Worm (Caenorhabditis elegans): Measurements from ENCODE around the gene T14G12.11.
A peak's percentile ranks its signal among the peaks of the same experiment; 100 is the strongest.

T14G12.11 gene

ce11 chrX:3762410-3762809, at the start of gene T14G12.11:
T14G12.11 (minus strand) TSS chrX:3762547.
- TF ChIP-seq nhr-237 (tag; optimal IDR thresholded peaks at IDR 0.05) (no peak), grh-1 (GFP tag; IDR thresholded peaks at IDR 0.05) (no peak), egl-13 (tag; optimal IDR thresholded peaks at IDR 0.05) (no peak), nhr-11 (tag; optimal IDR thresholded peaks at IDR 0.05) (no peak), nhr-77 (tag; optimal IDR thresholded peaks at IDR 0.05) (no peak), zag-1 (tag; optimal IDR thresholded peaks at IDR 0.05) (no peak), nhr-20 (tag; optimal IDR thresholded peaks at IDR 0.05) (no peak), ztf-11 (tag; optimal IDR thresholded peaks at IDR 0.05) (no peak), efl-3 (GFP tag; optimal IDR thresholded peaks at IDR 0.05) (no peak), elt-3 (tag; optimal IDR thresholded peaks at IDR 0.05) (no peak), snu-23 (GFP tag; optimal IDR thresholded peaks at IDR 0.05) (no peak), rnt-1 (tag; optimal IDR thresholded peaks at IDR 0.05) (no peak), C16A3.4 (tag; optimal IDR thresholded peaks at IDR 0.05) (no peak), fkh-8 (tag; optimal IDR thresholded peaks at IDR 0.05) (no peak), lin-35 (GFP tag; optimal IDR thresholded peaks at IDR 0.05) (no peak), aly-2 (tag; optimal IDR thresholded peaks at IDR 0.05) (no peak), nhr-76 (tag; optimal IDR thresholded peaks at IDR 0.05) (no peak)

ce11 chrX:3807166-3807565, 44.8 kb upstream of the T14G12.11 start, which contains the start of gene F35A5.1:
F35A5.1 (plus strand) TSS chrX:3807466.
- no peak for TF ChIP-seq C16A3.4 (tag; optimal IDR thresholded peaks at IDR 0.05)
- TF ChIP-seq elt-3 (tag; optimal IDR thresholded peaks at IDR 0.05) = no peak
- no peak for TF ChIP-seq nhr-12 (tag; optimal IDR thresholded peaks at IDR 0.05)

- TF ChIP-seq fkh-4 (tag; optimal IDR thresholded peaks at IDR 0.05; ENCODE audit: borderline replicate concordance) (no peak), nhr-28 (tag; optimal IDR thresholded peaks at IDR 0.05) (no peak), pag-3 (tag; optimal IDR thresholded peaks at IDR 0.05; ENCODE audit: borderline replicate concordance, insufficient read depth) (no peak), hlh-4 (tag; optimal IDR thresholded peaks at IDR 0.05) (no peak), C04F5.9 (tag; optimal IDR thresholded peaks at IDR 0.05) (no peak), xbp-1 (tag; optimal IDR thresholded peaks at IDR 0.05) (no peak)
These were observed 42.5 kb upstream of the T14G12.11 start, which contains the start of gene F35A5.2 for ce11 chrX:3804837-3805236. F35A5.2 (plus strand) TSS chrX:3805137.

ce11 chrX:3803314-3803713, 41.0 kb upstream of the T14G12.11 start, which contains the start of gene F35A5.8:
F35A5.8 (minus strand) TSS chrX:3803464.
- TF ChIP-seq unc-98 (GFP tag; IDR thresholded peaks at IDR 0.05) (no peak), swsn-7 (tag; optimal IDR thresholded peaks at IDR 0.05) (peak; percentile 86), mdl-1 (tag; optimal IDR thresholded peaks at IDR 0.05) (peak in 1 of 2 experiments; percentile 54), ets-5 (GFP tag; IDR thresholded peaks at IDR 0.05) (no peak), tbx-2 (tag; optimal IDR thresholded peaks at IDR 0.05) (peak; percentile 84), sptf-1 (tag; optimal IDR thresholded peaks at IDR 0.05) (no peak), egl-27 (tag; optimal IDR thresholded peaks at IDR 0.05) (no peak), zag-1 (tag; optimal IDR thresholded peaks at IDR 0.05) (no peak), lin-13 (GFP tag; optimal IDR thresholded peaks at IDR 0.05) (peak; percentile 27), jun-1 (tag; optimal IDR thresholded peaks at IDR 0.05) (peak; percentile 20), snu-23 (GFP tag; optimal IDR thresholded peaks at IDR 0.05) (peak; percentile 89), unc-30 (tag; optimal IDR thresholded peaks at IDR 0.05) (no peak), unc-130 (tag; optimal IDR thresholded peaks at IDR 0.05) (peak; percentile 88), C16A3.4 (tag; optimal IDR thresholded peaks at IDR 0.05) (peak; percentile 85), nhr-28 (tag; optimal IDR thresholded peaks at IDR 0.05) (no peak), xbp-1 (tag; optimal IDR thresholded peaks at IDR 0.05) (peak; percentile 84), pax-3 (tag; optimal IDR thresholded peaks at IDR 0.05) (no peak), sox-4 (tag; optimal IDR thresholded peaks at IDR 0.05) (peak; percentile 26), hpl-2 (GFP tag; optimal IDR thresholded peaks at IDR 0.05) (no peak), tlp-1 (tag; optimal IDR thresholded peaks at IDR 0.05) (no peak), ceh-88 (GFP tag; IDR thresholded peaks at IDR 0.05) (no peak), zip-4 (GFP tag; optimal IDR thresholded peaks at IDR 0.05) (peak; percentile 31), irx-1 (tag; optimal IDR thresholded peaks at IDR 0.05) (peak; percentile 71), dpl-1 (GFP tag; optimal IDR thresholded peaks at IDR 0.05) (peak; percentile 60 to 75 (median 69)), vab-15 (tag; optimal IDR thresholded peaks at IDR 0.05) (no peak), ceh-8 (GFP tag; optimal IDR thresholded peaks at IDR 0.05) (peak; percentile 54), fos-1 (tag; optimal IDR thresholded peaks at IDR 0.05) (peak; percentile 61), unc-62 (GFP tag; optimal IDR thresholded peaks at IDR 0.05) (no peak), nhr-85 (tag) (peak; percentile 76), aly-2 (tag; optimal IDR thresholded peaks at IDR 0.05) (peak; percentile 0), C04F5.9 (tag; optimal IDR thresholded peaks at IDR 0.05) (peak; percentile 28)

All from whole organism, L1 larva.